Fruit fly (Drosophila melanogaster) whole organism, adult: ENCODE measurements around the gene CG5177.

Experiments
- CG14711 ChIP-seq: fragments of 200-800 bp; sonication (Bioruptor generic); optimal IDR thresholded peaks from 2 replicates; lab custom pipeline; 2018; ENCODE audit warnings: missing biosample characterization, mild to moderate bottlenecking, missing genetic modification characterization, moderate library complexity
- CG33017 ChIP-seq: fragments of 200-800 bp; sonication (Bioruptor generic); optimal IDR thresholded peaks from 2 replicates; lab custom pipeline; 2018; ENCODE audit warnings: missing biosample characterization, mild to moderate bottlenecking, missing genetic modification characterization, moderate library complexity
- CG7101 ChIP-seq: fragments of 200-800 bp; sonication (Bioruptor generic); optimal IDR thresholded peaks from 2 replicates; lab custom pipeline; 2018; ENCODE audit warnings: missing biosample characterization, mild to moderate bottlenecking, missing genetic modification characterization, moderate library complexity
- Clk ChIP-seq: fragments of 200-800 bp; sonication (Bioruptor generic); optimal IDR thresholded peaks from 2 replicates; lab custom pipeline; 2017; ENCODE audit warnings: missing biosample characterization, missing genetic modification characterization
- Crg-1 ChIP-seq: fragments of 200-800 bp; sonication (Bioruptor generic); optimal IDR thresholded peaks from 2 replicates; lab custom pipeline; 2016; ENCODE audit warnings: missing biosample characterization, missing genetic modification characterization
- Hr96 ChIP-seq: fragments of 200-800 bp; sonication (Bioruptor generic); optimal IDR thresholded peaks from 2 replicates; lab custom pipeline; 2016; ENCODE audit warnings: missing biosample characterization, missing genetic modification characterization
- Mnt ChIP-seq: fragments of 200-800 bp; sonication (Bioruptor generic); optimal IDR thresholded peaks from 2 replicates; lab custom pipeline; 2016; ENCODE audit warnings: missing biosample characterization, mild to moderate bottlenecking, missing genetic modification characterization
- bab1 ChIP-seq: fragments of 200-800 bp; sonication (Bioruptor generic); optimal IDR thresholded peaks from 3 replicates; lab custom pipeline; 2019; ENCODE audit warnings: missing biosample characterization, mild to moderate bottlenecking, missing genetic modification characterization, moderate library complexity
- cic ChIP-seq: fragments of 200-800 bp; sonication (Bioruptor generic); optimal IDR thresholded peaks from 2 replicates; lab custom pipeline; 2017; ENCODE audit warnings: missing biosample characterization, mild to moderate bottlenecking, missing genetic modification characterization, moderate library complexity
- cnc ChIP-seq, 2 experiments: fragments of >200 bp; optimal IDR thresholded peaks; 2 replicates each; lab custom pipeline; 2017
- kay ChIP-seq: fragments of 200-800 bp; sonication (Bioruptor generic); peaks from one replicate; lab custom pipeline; 2016; ENCODE audit warnings: missing biosample characterization, missing genetic modification characterization, borderline replicate concordance
- ovo ChIP-seq: fragments of 200-800 bp; sonication (Bioruptor generic); optimal IDR thresholded peaks from 2 replicates; lab custom pipeline; 2016; ENCODE audit warnings: missing biosample characterization, missing genetic modification characterization
- pad ChIP-seq: fragments of 200-800 bp; sonication (Bioruptor generic); optimal IDR thresholded peaks from 3 replicates; lab custom pipeline; 2017; ENCODE audit warnings: missing biosample characterization, missing genetic modification characterization, mild to moderate bottlenecking, moderate library complexity, missing genetic modification reagents
- tj ChIP-seq: fragments of 200-800 bp; sonication (Bioruptor generic); optimal IDR thresholded peaks from 3 replicates; lab custom pipeline; 2017; ENCODE audit warnings: missing biosample characterization, mild to moderate bottlenecking, missing genetic modification characterization, moderate library complexity

DNA sequence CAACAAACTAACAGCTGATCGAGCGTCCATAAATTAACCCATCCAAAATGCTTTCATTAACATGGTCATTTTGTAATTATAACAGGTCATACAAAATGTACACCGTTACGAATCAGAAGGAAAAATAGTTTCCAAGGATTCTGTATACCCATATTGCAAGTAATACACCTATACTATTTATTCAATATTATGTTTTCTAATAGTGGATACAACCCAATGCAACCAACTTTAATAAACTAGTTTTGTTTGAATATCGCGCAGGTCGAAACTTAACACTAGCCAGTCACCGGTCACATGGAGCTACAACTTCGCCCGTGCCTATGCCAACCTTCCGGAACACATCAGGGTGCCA, 22.7 kb downstream of the CG5177 start:
- TF ChIP-seq kay (GFP tag; lab: Kevin White, UChicago): no peak
- no peak for TF ChIP-seq bab1 (GFP tag; lab: Kevin White, UChicago)
- no peak for TF ChIP-seq Crg-1
- no peak for TF ChIP-seq ovo (GFP tag; lab: Kevin White, UChicago)
- no peak for TF ChIP-seq pad
- TF ChIP-seq tj (GFP tag; lab: Kevin White, UChicago): no peak
- TF ChIP-seq Mnt: no peak
- no peak for TF ChIP-seq CG14711 (tag; lab: Kevin White, UChicago)
- no peak for TF ChIP-seq cic
- no peak for TF ChIP-seq CG7101 (tag; lab: Kevin White, UChicago)
- no peak for TF ChIP-seq CG33017 (tag; lab: Kevin White, UChicago)
- TF ChIP-seq Clk (GFP tag; lab: Kevin White, UChicago): no peak
- no peak for TF ChIP-seq cnc (optimal IDR thresholded peaks at IDR 0.05; lab: Kevin White, UChicago)
- TF ChIP-seq Hr96: no peak
